Worm (Caenorhabditis elegans): ENCODE data around the gene fbxa-167.

ce11 chrII:13636596-13636995, 4.7 kb upstream of the fbxa-167 start:
- TF ChIP-seq ceh-82 (tag; optimal IDR thresholded peaks at IDR 0.05) (no peak), ceh-28 (tag; optimal IDR thresholded peaks at IDR 0.05) (no peak), dmd-8 (GFP tag; IDR thresholded peaks at IDR 0.05) (no peak), pha-4 (GFP tag; IDR thresholded peaks at IDR 0.05) (no peak), pha-4 (tag; optimal IDR thresholded peaks at IDR 0.05) (no peak), nhr-10 (tag; optimal IDR thresholded peaks at IDR 0.05) (no peak), pqm-1 (tag; optimal IDR thresholded peaks at IDR 0.05) (no peak), php-3 (GFP tag; IDR thresholded peaks at IDR 0.05) (no peak), daf-8 (GFP tag; IDR thresholded peaks at IDR 0.05) (no peak), nhr-48 (tag; optimal IDR thresholded peaks at IDR 0.05) (no peak), unc-62 (GFP tag; optimal IDR thresholded peaks at IDR 0.05 in 1 of 2) (peak in 1 of 2 experiments; percentile 75), unc-62 (tag; optimal IDR thresholded peaks at IDR 0.05) (no peak), lin-39 (tag; optimal IDR thresholded peaks at IDR 0.05) (no peak), unc-39 (tag; optimal IDR thresholded peaks at IDR 0.05) (no peak), nhr-77 (tag; optimal IDR thresholded peaks at IDR 0.05) (peak; percentile 11), nhr-76 (tag; optimal IDR thresholded peaks at IDR 0.05) (no peak)
